Comparison of ENCODE assay signal across 1 fruit fly cellular context in genomic region chrX:2135868-2136787, dm6.
A peak's percentile ranks its signal among the peaks of the same experiment; 100 is the strongest.
TF ChIP-seq lines count a peak whose summit lies in the region.

No protein-coding gene starts in this region.

TF ChIP-seq in whole organism, embryonic, 481 proteins besides CTCF, POLR2A, EP300 and RAD21 (continued from another document and continues in another):
- TF ChIP-seq CG10543 (GFP tag; optimal IDR thresholded peaks at IDR 0.05; lab: Kevin White, UChicago) (no peak), chm (GFP tag; IDR thresholded peaks at IDR 0.05; lab: Robert Waterston, UW) (no peak), CG10147 (GFP tag; optimal IDR thresholded peaks at IDR 0.05; lab: Kevin White, UChicago) (no peak), CG3163 (GFP tag; optimal IDR thresholded peaks at IDR 0.05; lab: Kevin White, UChicago) (no peak), unc-4 (GFP tag; IDR thresholded peaks at IDR 0.05; lab: Robert Waterston, UW; ENCODE audit: partially characterized antibody) (no peak), CG12659 (GFP tag; optimal IDR thresholded peaks at IDR 0.05; lab: Kevin White, UChicago) (no peak), tgo (GFP tag; IDR thresholded peaks at IDR 0.05; lab: Robert Waterston, UW) (peak; percentile 56), dm (GFP tag; optimal IDR thresholded peaks at IDR 0.05; lab: Kevin White, UChicago) (no peak), fd96Cb (tag; optimal IDR thresholded peaks at IDR 0.05; lab: Kevin White, UChicago) (peak; percentile 23), CG5180 (GFP tag; optimal IDR thresholded peaks at IDR 0.05; lab: Kevin White, UChicago) (no peak), CG7839 (tag; optimal IDR thresholded peaks at IDR 0.05; lab: Kevin White, UChicago) (peak; percentile 54), HLH54F (GFP tag; optimal IDR thresholded peaks at IDR 0.05; lab: Kevin White, UChicago) (no peak), CG13775 (GFP tag; optimal IDR thresholded peaks at IDR 0.05; lab: Kevin White, UChicago) (peak; percentile 57), pros (GFP tag; optimal IDR thresholded peaks at IDR 0.05; lab: Kevin White, UChicago) (no peak), E2f2 (GFP tag; IDR thresholded peaks at IDR 0.05; lab: Robert Waterston, UW) (peak; percentile 19; the same call in 1 of the 2 replicates), lmd (GFP tag; IDR thresholded peaks at IDR 0.05; lab: Robert Waterston, UW) (peak; percentile 62), MTF-1 (GFP tag; optimal IDR thresholded peaks at IDR 0.05; lab: Kevin White, UChicago; ENCODE audit: borderline replicate concordance) (no peak), CG11504 (tag; optimal IDR thresholded peaks at IDR 0.05; lab: Kevin White, UChicago) (peak; percentile 47), CG1602 (GFP tag; optimal IDR thresholded peaks at IDR 0.05; lab: Kevin White, UChicago) (no peak), CG2202 (tag; optimal IDR thresholded peaks at IDR 0.05; lab: Kevin White, UChicago) (no peak), sisA (GFP tag; IDR thresholded peaks at IDR 0.05; lab: Robert Waterston, UW) (no peak; the same call in none of the 2 replicates), amos (GFP tag; IDR thresholded peaks at IDR 0.05; lab: Robert Waterston, UW; ENCODE audit: partially characterized antibody) (no peak), CG30431 (GFP tag; optimal IDR thresholded peaks at IDR 0.05; lab: Kevin White, UChicago) (peak; percentile 12), Sox102F (GFP tag; optimal IDR thresholded peaks at IDR 0.05; lab: Kevin White, UChicago) (peak; percentile 31), Camta (GFP tag; optimal IDR thresholded peaks at IDR 0.05; lab: Kevin White, UChicago) (no peak), CG9609 (GFP tag; optimal IDR thresholded peaks at IDR 0.05; lab: Kevin White, UChicago) (peak; percentile 31), Fer1 (GFP tag; optimal IDR thresholded peaks at IDR 0.05; lab: Kevin White, UChicago) (no peak), CG5953 (GFP tag; IDR thresholded peaks at IDR 0.05; lab: Robert Waterston, UW) (no peak), CG8359 (GFP tag; optimal IDR thresholded peaks at IDR 0.05; lab: Kevin White, UChicago; ENCODE audit: borderline replicate concordance) (peak; percentile 10), CHES-1-like (GFP tag; optimal IDR thresholded peaks at IDR 0.05; lab: Kevin White, UChicago) (peak; percentile 14), CG7357 (GFP tag; IDR thresholded peaks at IDR 0.05; lab: Robert Waterston, UW) (0 out of 3 replicates have a peak, but pooled peaks have one; percentile 54), Dfd (GFP tag; optimal IDR thresholded peaks at IDR 0.05; lab: Kevin White, UChicago) (no peak), bcd (GFP tag; optimal IDR thresholded peaks at IDR 0.05; lab: Kevin White, UChicago) (peak; percentile 58), CG13424 (tag; optimal IDR thresholded peaks at IDR 0.05; lab: Kevin White, UChicago) (peak; percentile 45), CG10366 (GFP tag; IDR thresholded peaks at IDR 0.05; lab: Robert Waterston, UW) (peak; percentile 39; the same call in 1 of the 2 replicates), hkb (optimal IDR thresholded peaks at IDR 0.05; lab: Kevin White, UChicago) (no peak), hkb (GFP tag; IDR thresholded peaks at IDR 0.05; lab: Robert Waterston, UW) (no peak; the same call in 1 of the 2 replicates), hbn (GFP tag; IDR thresholded peaks at IDR 0.05; lab: Robert Waterston, UW; ENCODE audit: partially characterized antibody) (no peak), pnt (GFP tag; optimal IDR thresholded peaks at IDR 0.05; lab: Kevin White, UChicago) (peak; percentile 42), kay (GFP tag; optimal IDR thresholded peaks at IDR 0.05; lab: Kevin White, UChicago) (no peak), btn (GFP tag; optimal IDR thresholded peaks at IDR 0.05; lab: Kevin White, UChicago) (no peak), toy (GFP tag; IDR thresholded peaks at IDR 0.05; lab: Robert Waterston, UW) (no peak), pita (GFP tag; optimal IDR thresholded peaks at IDR 0.05; lab: Kevin White, UChicago) (no peak), Dll (GFP tag; IDR thresholded peaks at IDR 0.05; lab: Robert Waterston, UW; ENCODE audit: partially characterized antibody) (no peak), Mrtf (GFP tag; IDR thresholded peaks at IDR 0.05; lab: Robert Waterston, UW) (peak; percentile 61; the same call in 1 of the 3 replicates), CG10462 (GFP tag; optimal IDR thresholded peaks at IDR 0.05; lab: Kevin White, UChicago) (no peak), Xrp1 (GFP tag; IDR thresholded peaks at IDR 0.05; lab: Robert Waterston, UW) (no peak; the same call in 1 of the 2 replicates), CG13624 (GFP tag; optimal IDR thresholded peaks at IDR 0.05; lab: Kevin White, UChicago) (peak; percentile 12), Max (GFP tag; optimal IDR thresholded peaks at IDR 0.05; lab: Kevin White, UChicago) (no peak), ttk (GFP tag; IDR thresholded peaks at IDR 0.05; lab: Robert Waterston, UW) (no peak), CG8478 (optimal IDR thresholded peaks at IDR 0.05; lab: Kevin White, UChicago) (no peak), cad (GFP tag; optimal IDR thresholded peaks at IDR 0.05; lab: Kevin White, UChicago) (no peak), NC2β (GFP tag; optimal IDR thresholded peaks at IDR 0.05; lab: Kevin White, UChicago) (no peak), gsb-n (tag; optimal IDR thresholded peaks at IDR 0.05; lab: Kevin White, UChicago) (no peak), CG14860 (GFP tag; IDR thresholded peaks at IDR 0.05; lab: Robert Waterston, UW; ENCODE audit: partially characterized antibody) (no peak), CG33213 (GFP tag; optimal IDR thresholded peaks at IDR 0.05; lab: Kevin White, UChicago) (no peak), Fer2 (tag; optimal IDR thresholded peaks at IDR 0.05; lab: Kevin White, UChicago) (no peak), Bteb2 (GFP tag; optimal IDR thresholded peaks at IDR 0.05; lab: Kevin White, UChicago) (no peak), CG13894 (tag; optimal IDR thresholded peaks at IDR 0.05; lab: Kevin White, UChicago) (no peak), CG33557 (GFP tag; optimal IDR thresholded peaks at IDR 0.05; lab: Kevin White, UChicago) (no peak), slou (GFP tag; optimal IDR thresholded peaks at IDR 0.05; lab: Kevin White, UChicago) (no peak), Taf1 (GFP tag; IDR thresholded peaks at IDR 0.05; lab: Robert Waterston, UW) (peak; percentile 19; the same call in 1 of the 2 replicates), ato (GFP tag; IDR thresholded peaks at IDR 0.05; lab: Robert Waterston, UW; ENCODE audit: partially characterized antibody) (no peak), Abd-B (GFP tag; optimal IDR thresholded peaks at IDR 0.05; lab: Kevin White, UChicago) (peak; percentile 44), CG14667 (GFP tag; IDR thresholded peaks at IDR 0.05; lab: Robert Waterston, UW) (no peak), CG17612 (GFP tag; IDR thresholded peaks at IDR 0.05; lab: Robert Waterston, UW) (peak; percentile 58; the same call in 1 of the 2 replicates), CG31388 (GFP tag; optimal IDR thresholded peaks at IDR 0.05; lab: Kevin White, UChicago) (no peak), Elba2 (GFP tag; optimal IDR thresholded peaks at IDR 0.05; lab: Kevin White, UChicago) (no peak), Lhr (GFP tag; optimal IDR thresholded peaks at IDR 0.05; lab: Kevin White, UChicago) (no peak), GATAe (GFP tag; conservative IDR thresholded peaks at IDR 0.05; lab: Robert Waterston, UW) (no peak), CkIIα-i1 (GFP tag; IDR thresholded peaks at IDR 0.05; lab: Robert Waterston, UW) (no peak), her (GFP tag; optimal IDR thresholded peaks at IDR 0.05; lab: Kevin White, UChicago) (peak; percentile 3), Ssrp (tag; optimal IDR thresholded peaks at IDR 0.05; lab: Kevin White, UChicago) (peak; percentile 20), CG15269 (tag; optimal IDR thresholded peaks at IDR 0.05; lab: Kevin White, UChicago) (peak; percentile 54), HLH4C (GFP tag; IDR thresholded peaks at IDR 0.05; lab: Robert Waterston, UW; ENCODE audit: partially characterized antibody) (no peak), gsb (GFP tag; IDR thresholded peaks at IDR 0.05; lab: Robert Waterston, UW) (no peak), bbx (GFP tag; IDR thresholded peaks at IDR 0.05; lab: Robert Waterston, UW; ENCODE audit: partially characterized antibody) (no peak), pho (GFP tag; optimal IDR thresholded peaks at IDR 0.05; lab: Kevin White, UChicago) (peak; percentile 27), CG34224 (GFP tag; IDR thresholded peaks at IDR 0.05; lab: Robert Waterston, UW; ENCODE audit: partially characterized antibody) (no peak), ci (GFP tag; IDR thresholded peaks at IDR 0.05; lab: Robert Waterston, UW) (no peak), br (optimal IDR thresholded peaks at IDR 0.05; lab: Kevin White, UChicago) (no peak), CG11093 (GFP tag; IDR thresholded peaks at IDR 0.05; lab: Robert Waterston, UW) (0 out of 3 replicates have a peak, but pooled peaks have one; percentile 45), Atf6 (GFP tag; IDR thresholded peaks at IDR 0.05; lab: Robert Waterston, UW) (no peak), nom (GFP tag; optimal IDR thresholded peaks at IDR 0.05; lab: Kevin White, UChicago) (no peak), CG18599 (GFP tag; optimal IDR thresholded peaks at IDR 0.05; lab: Kevin White, UChicago) (peak; percentile 52), gro (GFP tag; optimal IDR thresholded peaks at IDR 0.05; lab: Kevin White, UChicago) (no peak), CG11085 (GFP tag; IDR thresholded peaks at IDR 0.05; lab: Robert Waterston, UW) (no peak), repo (GFP tag; optimal IDR thresholded peaks at IDR 0.05; lab: Kevin White, UChicago) (no peak), CG9876 (GFP tag; optimal IDR thresholded peaks at IDR 0.05; lab: Kevin White, UChicago) (no peak), CG10267 (tag; optimal IDR thresholded peaks at IDR 0.05; lab: Kevin White, UChicago) (no peak), Med (GFP tag; lab: Kevin White, UChicago) (peak; percentile 53), Myb (GFP tag; optimal IDR thresholded peaks at IDR 0.05; lab: Kevin White, UChicago) (peak; percentile 37), Hsf (GFP tag; optimal IDR thresholded peaks at IDR 0.05; lab: Kevin White, UChicago) (peak; percentile 42), jigr1 (GFP tag; IDR thresholded peaks at IDR 0.05; lab: Robert Waterston, UW) (no peak), zf30C (GFP tag; optimal IDR thresholded peaks at IDR 0.05; lab: Kevin White, UChicago) (peak; percentile 78), CG7963 (GFP tag; IDR thresholded peaks at IDR 0.05; lab: Robert Waterston, UW; ENCODE audit: partially characterized antibody) (no peak), CG12071 (GFP tag; optimal IDR thresholded peaks at IDR 0.05; lab: Kevin White, UChicago) (no peak), Hr39 (optimal IDR thresholded peaks at IDR 0.05; lab: Kevin White, UChicago) (no peak), Poxn (GFP tag; IDR thresholded peaks at IDR 0.05; lab: Robert Waterston, UW) (no peak), twi (tag; optimal IDR thresholded peaks at IDR 0.05; lab: Kevin White, UChicago) (peak; percentile 75), z (GFP tag; IDR thresholded peaks at IDR 0.05; lab: Robert Waterston, UW) (peak; percentile 20; the same call in 1 of the 3 replicates), chif (GFP tag; optimal IDR thresholded peaks at IDR 0.05; lab: Kevin White, UChicago) (peak in 1 of 2 experiments; percentile 42), az2 (GFP tag; optimal IDR thresholded peaks at IDR 0.05; lab: Kevin White, UChicago) (no peak), Ets97D (GFP tag; optimal IDR thresholded peaks at IDR 0.05; lab: Kevin White, UChicago) (no peak), gce (GFP tag; IDR thresholded peaks at IDR 0.05; lab: Robert Waterston, UW) (no peak), tio (GFP tag; optimal IDR thresholded peaks at IDR 0.05; lab: Kevin White, UChicago) (peak; percentile 22), dati (GFP tag; IDR thresholded peaks at IDR 0.05; lab: Robert Waterston, UW) (no peak), CG4360 (GFP tag; IDR thresholded peaks at IDR 0.05; lab: Robert Waterston, UW) (no peak), Aef1 (GFP tag; IDR thresholded peaks at IDR 0.05; lab: Robert Waterston, UW) (peak; percentile 50), CG7556 (GFP tag; optimal IDR thresholded peaks at IDR 0.05; lab: Kevin White, UChicago) (no peak), CG9215 (GFP tag; IDR thresholded peaks at IDR 0.05; lab: Robert Waterston, UW) (peak; percentile 48; the same call in 1 of the 2 replicates), sr (GFP tag; IDR thresholded peaks at IDR 0.05; lab: Robert Waterston, UW) (0 out of 3 replicates have a peak, but pooled peaks have one; percentile 23), CG34422 (GFP tag; IDR thresholded peaks at IDR 0.05; lab: Robert Waterston, UW) (no peak; the same call in 2 of the 3 replicates), D19A (tag; optimal IDR thresholded peaks at IDR 0.05; lab: Kevin White, UChicago) (peak; percentile 98), usp (GFP tag; optimal IDR thresholded peaks at IDR 0.05; lab: Kevin White, UChicago) (no peak), CG1832 (GFP tag; optimal IDR thresholded peaks at IDR 0.05; lab: Kevin White, UChicago) (no peak), esg (GFP tag; conservative IDR thresholded peaks at IDR 0.05; lab: Robert Waterston, UW) (no peak), CG31365 (tag; optimal IDR thresholded peaks at IDR 0.05; lab: Kevin White, UChicago) (no peak), MBD-R2 (GFP tag; IDR thresholded peaks at IDR 0.05; lab: Robert Waterston, UW) (no peak), CG12942 (GFP tag; optimal IDR thresholded peaks at IDR 0.05; lab: Kevin White, UChicago) (peak; percentile 15), CG32772 (GFP tag; IDR thresholded peaks at IDR 0.05; lab: Robert Waterston, UW) (peak; percentile 42; the same call in 1 of the 2 replicates), D (optimal IDR thresholded peaks at IDR 0.05; lab: Kevin White, UChicago) (no peak), D (GFP tag; optimal IDR thresholded peaks at IDR 0.05; lab: Kevin White, UChicago) (no peak), schlank (tag; optimal IDR thresholded peaks at IDR 0.05; lab: Kevin White, UChicago) (no peak), Bgb (GFP tag; IDR thresholded peaks at IDR 0.05; lab: Robert Waterston, UW; ENCODE audit: partially characterized antibody) (no peak), sqz (GFP tag; optimal IDR thresholded peaks at IDR 0.05; lab: Kevin White, UChicago) (no peak), CG8388 (GFP tag; optimal IDR thresholded peaks at IDR 0.05; lab: Kevin White, UChicago) (peak; percentile 3), sens (GFP tag; lab: Kevin White, UChicago) (peak; percentile 73), CG3726 (GFP tag; IDR thresholded peaks at IDR 0.05; lab: Robert Waterston, UW) (no peak), sob (GFP tag; IDR thresholded peaks at IDR 0.05; lab: Robert Waterston, UW) (0 out of 2 replicates have a peak, but pooled peaks have one; percentile 5), CG17328 (GFP tag; IDR thresholded peaks at IDR 0.05; lab: Robert Waterston, UW) (peak; percentile 40), Dip2 (GFP tag; IDR thresholded peaks at IDR 0.05; lab: Robert Waterston, UW) (no peak), Dref (GFP tag; IDR thresholded peaks at IDR 0.05; lab: Robert Waterston, UW) (no peak)
